Worm (Caenorhabditis elegans) whole organism, mixed stage, embryonic: ENCODE data around the gene F22E5.1.

ENCODE experiments used
- lin-13 ChIP-seq: fragments of 150-350 bp; optimal IDR thresholded peaks from 2 replicates; lab custom pipeline; 2014; ENCODE audit warnings: missing biosample characterization, missing genetic modification characterization
- lsy-2 ChIP-seq: fragments of 150-350 bp; optimal IDR thresholded peaks from 2 replicates; lab custom pipeline; 2014; ENCODE audit warnings: missing biosample characterization, missing genetic modification characterization
- mab-5 ChIP-seq: fragments of 150-350 bp; optimal IDR thresholded peaks from 2 replicates; lab custom pipeline; 2014; ENCODE audit warnings: missing biosample characterization, missing genetic modification characterization
- pha-4 ChIP-seq: fragments of 150-350 bp; optimal IDR thresholded peaks from 2 replicates; lab custom pipeline; 2018; ENCODE audit warnings: missing biosample characterization, missing genetic modification reagents, missing genetic modification characterization
- sem-2 ChIP-seq: fragments of 200-800 bp; sonication (Bioruptor generic); optimal IDR thresholded peaks from 2 replicates; lab custom pipeline; 2018; ENCODE audit warnings: mild to moderate bottlenecking, missing genetic modification characterization, missing compliant biosample characterization
- unc-62 ChIP-seq: fragments of 150-350 bp; optimal IDR thresholded peaks from 2 replicates; lab custom pipeline; 2014; ENCODE audit warnings: missing biosample characterization, missing genetic modification reagents, missing genetic modification characterization
- ztf-11 ChIP-seq: fragments of 150-350 bp; optimal IDR thresholded peaks from 2 replicates; lab custom pipeline; 2014; ENCODE audit warnings: missing biosample characterization, missing genetic modification characterization

DNA sequence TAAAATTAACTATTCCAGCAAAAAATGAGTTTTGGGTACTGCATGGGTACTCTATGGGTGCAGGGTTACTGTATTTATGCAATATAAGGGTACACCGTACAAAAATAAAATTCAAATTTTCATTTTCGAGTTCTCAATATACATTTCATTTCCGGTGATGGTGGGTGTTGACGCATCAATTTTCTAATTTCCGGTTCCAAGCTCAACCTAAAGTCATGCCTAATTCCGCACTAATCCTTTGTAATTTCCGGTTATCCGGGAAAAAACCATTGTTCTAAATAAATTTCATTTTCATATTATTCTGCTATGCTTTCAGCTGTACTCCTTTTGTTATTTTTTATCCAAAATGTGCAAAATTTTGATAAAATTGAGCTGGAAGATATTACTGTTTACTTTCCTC lies 14.2 kb upstream of the F22E5.1 start, which contains the start of gene gcy-21:
- no peak for TF ChIP-seq mab-5
- no peak for TF ChIP-seq ztf-11 (tag; lab: Kevin White, UChicago)
- no peak for TF ChIP-seq lin-13 (tag; lab: Kevin White, UChicago)
- no peak for TF ChIP-seq unc-62 (GFP tag; lab: Kevin White, UChicago)
- no peak for TF ChIP-seq lsy-2 (tag; lab: Kevin White, UChicago)
- TF ChIP-seq pha-4 (tag; lab: Kevin White, UChicago): no peak
- no peak for TF ChIP-seq sem-2 (GFP tag; lab: Kevin White, UChicago)
